Fruit fly (Drosophila melanogaster): ENCODE measurements around the gene emei.

Gene emei

DNA sequence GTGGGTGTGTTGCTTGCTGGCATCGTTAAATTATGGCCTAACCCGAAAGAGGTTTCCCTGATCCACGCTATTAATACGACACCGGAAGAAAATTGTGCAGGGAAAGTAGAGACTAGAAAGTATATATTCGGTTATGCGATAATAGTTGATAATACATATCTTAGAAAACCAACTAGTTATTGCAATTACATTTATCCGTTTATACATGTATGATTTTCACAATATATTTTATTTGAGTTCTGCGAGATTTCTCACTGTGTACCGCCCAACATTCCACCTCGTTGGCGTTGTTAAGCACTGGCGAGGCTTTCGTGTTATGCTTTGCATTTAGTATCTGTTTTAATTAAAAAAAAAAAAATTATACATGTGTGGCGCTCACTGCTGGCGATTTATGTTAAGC is 45.9 kb downstream of the emei start (continued):
- TF ChIP-seq ftz-f1 (GFP tag; optimal IDR thresholded peaks at IDR 0.05), result no peak
- TF ChIP-seq Ets65A (GFP tag), result peak; percentile 14
- no peak for TF ChIP-seq Mad (GFP tag; optimal IDR thresholded peaks at IDR 0.05)
- no peak for TF ChIP-seq Camta (GFP tag; optimal IDR thresholded peaks at IDR 0.05)
- peak; percentile 47; the same call in 1 of the 3 replicates for TF ChIP-seq tgo (GFP tag; IDR thresholded peaks at IDR 0.05)
- TF ChIP-seq Stat92E (GFP tag; optimal IDR thresholded peaks at IDR 0.05), result no peak
- no peak for TF ChIP-seq lov (optimal IDR thresholded peaks at IDR 0.05)
- no peak for TF ChIP-seq lov (GFP tag; IDR thresholded peaks at IDR 0.05)
- no peak for TF ChIP-seq tll (GFP tag; optimal IDR thresholded peaks at IDR 0.05)
- no peak for TF ChIP-seq CG13424 (tag; optimal IDR thresholded peaks at IDR 0.05)
- no peak for TF ChIP-seq CG30403 (GFP tag; optimal IDR thresholded peaks at IDR 0.05)
- no peak for TF ChIP-seq CG12299 (tag; optimal IDR thresholded peaks at IDR 0.05)
- TF ChIP-seq CG32772 (GFP tag; IDR thresholded peaks at IDR 0.05), result no peak
- TF ChIP-seq CG42726 (GFP tag; IDR thresholded peaks at IDR 0.05; ENCODE audit: partially characterized antibody), result no peak
- TF ChIP-seq CrebB (tag; optimal IDR thresholded peaks at IDR 0.05), result no peak
- no peak for TF ChIP-seq CG15073 (GFP tag; optimal IDR thresholded peaks at IDR 0.05)
- TF ChIP-seq CG7987 (GFP tag; optimal IDR thresholded peaks at IDR 0.05), result no peak
- TF ChIP-seq D (optimal IDR thresholded peaks at IDR 0.05), result no peak
- no peak for TF ChIP-seq D (GFP tag; optimal IDR thresholded peaks at IDR 0.05)
- no peak for TF ChIP-seq Dfd (GFP tag; optimal IDR thresholded peaks at IDR 0.05)
- TF ChIP-seq Taf1 (GFP tag; IDR thresholded peaks at IDR 0.05), result no peak
- TF ChIP-seq hkb (optimal IDR thresholded peaks at IDR 0.05), result no peak
- TF ChIP-seq hkb (GFP tag; IDR thresholded peaks at IDR 0.05), result no peak
- no peak for TF ChIP-seq CG10462 (GFP tag; optimal IDR thresholded peaks at IDR 0.05)
- no peak for TF ChIP-seq ttk (GFP tag; IDR thresholded peaks at IDR 0.05)
- TF ChIP-seq pum (GFP tag; optimal IDR thresholded peaks at IDR 0.05), result no peak
- TF ChIP-seq CG3838 (GFP tag; optimal IDR thresholded peaks at IDR 0.05), result no peak
- no peak for TF ChIP-seq CG9932 (GFP tag; IDR thresholded peaks at IDR 0.05)
- TF ChIP-seq ssp (GFP tag; IDR thresholded peaks at IDR 0.05), result peak; percentile 23; the same call in 1 of the 2 replicates
- peak; percentile 63 for TF ChIP-seq sens (GFP tag)
- TF ChIP-seq lab (GFP tag; optimal IDR thresholded peaks at IDR 0.05), result no peak
- no peak for TF ChIP-seq CG17186 (GFP tag; optimal IDR thresholded peaks at IDR 0.05)
- no peak for TF ChIP-seq CG2712 (tag; optimal IDR thresholded peaks at IDR 0.05)
- TF ChIP-seq CG10565 (GFP tag; optimal IDR thresholded peaks at IDR 0.05), result no peak
- no peak for TF ChIP-seq pita (GFP tag; optimal IDR thresholded peaks at IDR 0.05)
- TF ChIP-seq Bgb (GFP tag; IDR thresholded peaks at IDR 0.05; ENCODE audit: partially characterized antibody), result no peak
- TF ChIP-seq CG10654 (GFP tag; optimal IDR thresholded peaks at IDR 0.05), result no peak
- no peak for TF ChIP-seq CG12071 (GFP tag; optimal IDR thresholded peaks at IDR 0.05)
- peak; percentile 39 for TF ChIP-seq Rfx (GFP tag; IDR thresholded peaks at IDR 0.05)
- peak; percentile 14; the same call in 1 of the 2 replicates for TF ChIP-seq CG14014 (GFP tag; IDR thresholded peaks at IDR 0.05)
- no peak for TF ChIP-seq CG6175 (GFP tag; IDR thresholded peaks at IDR 0.05)
- TF ChIP-seq CG4328 (GFP tag; optimal IDR thresholded peaks at IDR 0.05), result no peak
- TF ChIP-seq fd102C (GFP tag; optimal IDR thresholded peaks at IDR 0.05), result no peak
- no peak for TF ChIP-seq CG11093 (GFP tag; IDR thresholded peaks at IDR 0.05)
- TF ChIP-seq pho (GFP tag; optimal IDR thresholded peaks at IDR 0.05), result no peak
- no peak for TF ChIP-seq CG33557 (GFP tag; optimal IDR thresholded peaks at IDR 0.05)
- 0 out of 2 replicates have a peak, but pooled peaks have one; percentile 19 for TF ChIP-seq CG10321 (GFP tag; IDR thresholded peaks at IDR 0.05)
- TF ChIP-seq CG8924 (tag; optimal IDR thresholded peaks at IDR 0.05), result no peak
- no peak for TF ChIP-seq CG5245 (GFP tag; optimal IDR thresholded peaks at IDR 0.05)
- no peak for TF ChIP-seq sug (tag; optimal IDR thresholded peaks at IDR 0.05)
- TF ChIP-seq CG7556 (GFP tag; optimal IDR thresholded peaks at IDR 0.05), result no peak
- no peak for TF ChIP-seq CG30020 (tag; optimal IDR thresholded peaks at IDR 0.05)
- no peak for TF ChIP-seq Bteb2 (GFP tag; optimal IDR thresholded peaks at IDR 0.05)
